Worm (Caenorhabditis elegans) whole organism, young adult: ENCODE data around the gene cpt-3.

ENCODE experiments used
- ama-1 ChIP-seq, 3 experiments: fragments of 150-350 bp in 1 of 3; sonication (generic microtip) in 2 of 3; optimal IDR thresholded peaks; 2 replicates each; lab custom pipeline; 2014 to 2018; ENCODE audit warnings: missing biosample characterization in 2 of 3, missing genetic modification characterization in 2 of 3, missing genetic modification reagents in 2 of 3
- attf-3 ChIP-seq: fragments of 200-800 bp; sonication (Bioruptor generic); conservative IDR thresholded peaks from 2 replicates; pipeline ENCODE4 v1.3.6; 2022; ENCODE audit warnings: missing genetic modification reagents, missing genetic modification characterization, missing compliant biosample characterization
- pha-4 ChIP-seq: fragments of 150-350 bp; sonication (generic microtip); optimal IDR thresholded peaks from 2 replicates; lab custom pipeline; 2014; ENCODE audit warnings: missing biosample characterization, missing genetic modification reagents, missing genetic modification characterization

DNA sequence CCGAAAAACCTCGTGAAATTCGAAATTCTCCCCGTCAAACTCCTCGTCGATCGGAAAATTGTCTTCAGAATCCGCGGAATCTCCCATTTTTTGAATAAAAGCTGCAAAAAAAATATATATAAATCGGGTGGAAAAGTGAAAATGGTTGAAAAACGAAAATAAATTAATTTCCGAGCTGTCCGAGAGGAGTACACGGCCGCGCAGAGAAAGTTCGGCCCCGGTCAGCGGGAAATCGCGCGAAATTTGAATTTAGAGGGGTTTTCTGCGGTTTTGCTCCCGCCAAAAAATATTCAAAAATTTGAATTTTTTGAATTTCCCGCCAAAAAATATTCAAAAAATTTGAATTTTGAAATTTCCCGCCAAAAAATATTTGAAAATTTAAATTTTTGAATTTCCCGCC lies 34.2 kb downstream of the cpt-3 start, which contains the start of gene Y48G9A.11:
- no peak for TF ChIP-seq pha-4
- TF ChIP-seq ama-1 (optimal IDR thresholded peaks at IDR 0.05; lab: Kevin White, UChicago): no peak
- TF ChIP-seq ama-1 (GFP tag; optimal IDR thresholded peaks at IDR 0.05; lab: Kevin White, UChicago): no peak
- no peak for TF ChIP-seq attf-3
